Worm (Caenorhabditis elegans): ENCODE results near the gene C28A5.6.

Gene C28A5.6

DNA sequence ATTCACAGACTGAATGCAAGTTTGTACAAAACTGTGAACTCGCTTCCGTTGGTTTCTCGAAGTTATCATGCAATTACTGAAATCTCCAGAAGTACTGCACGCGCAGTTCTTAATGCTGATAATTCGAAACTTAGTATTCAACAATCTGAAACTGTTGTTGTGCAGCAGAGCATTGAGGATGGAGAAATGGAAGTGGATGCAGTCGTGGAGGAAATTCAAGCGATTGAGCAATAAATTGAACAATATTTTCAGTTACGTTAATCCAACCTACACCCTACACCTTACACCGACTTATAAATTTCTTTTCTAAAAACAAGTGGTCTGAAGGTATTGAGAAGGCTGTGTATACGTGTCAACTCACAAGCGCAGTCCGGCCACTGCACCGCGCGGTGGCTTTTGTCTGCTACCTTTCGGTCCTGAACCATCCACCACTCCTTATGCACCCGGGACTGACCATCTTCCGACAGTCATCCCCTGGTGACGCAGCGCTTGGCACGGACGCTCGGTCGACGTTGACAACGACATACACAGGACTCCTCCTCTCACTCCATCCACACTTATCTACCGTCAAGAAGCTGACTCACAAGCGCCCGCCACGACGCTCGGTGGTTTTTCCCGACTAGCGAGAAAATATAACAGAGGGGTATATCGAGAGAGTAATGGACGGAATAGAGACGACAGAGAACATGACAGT lies 50.6 kb downstream of the C28A5.6 start (continued):
- peak; percentile 40 for TF ChIP-seq sdc-2 (tag; optimal IDR thresholded peaks at IDR 0.05)
- TF ChIP-seq ceh-14 (tag; optimal IDR thresholded peaks at IDR 0.05) = peak; percentile 39
- TF ChIP-seq ceh-31 (tag; optimal IDR thresholded peaks at IDR 0.05) = peak; percentile 70
- TF ChIP-seq syd-9 (tag; optimal IDR thresholded peaks at IDR 0.05) = peak; percentile 62
- TF ChIP-seq ceh-18 (tag; optimal IDR thresholded peaks at IDR 0.05) = peak; percentile 87
- peak; percentile 67 for TF ChIP-seq T23F11.4 (GFP tag; optimal IDR thresholded peaks at IDR 0.05)
- peak; percentile 54 for TF ChIP-seq sox-4 (tag; optimal IDR thresholded peaks at IDR 0.05)
- TF ChIP-seq ceh-2 (tag; optimal IDR thresholded peaks at IDR 0.05) = peak; percentile 7
- peak; percentile 55 for TF ChIP-seq nhr-232 (tag; optimal IDR thresholded peaks at IDR 0.05)
- TF ChIP-seq lin-11 (tag; optimal IDR thresholded peaks at IDR 0.05) = peak; percentile 32
- TF ChIP-seq F13H6.1 (tag; optimal IDR thresholded peaks at IDR 0.05) = peak; percentile 34
- peak; percentile 69 for TF ChIP-seq madf-2 (tag; optimal IDR thresholded peaks at IDR 0.05)
- TF ChIP-seq hlh-6 (tag; optimal IDR thresholded peaks at IDR 0.05) = peak; percentile 4
- TF ChIP-seq zip-5 (tag; optimal IDR thresholded peaks at IDR 0.05) = peak; percentile 10
- TF ChIP-seq nfya-1 (tag; optimal IDR thresholded peaks at IDR 0.05) = peak; percentile 44
- peak; percentile 43 for TF ChIP-seq ahr-1 (tag; optimal IDR thresholded peaks at IDR 0.05)
- peak; percentile 69; the same call in 1 of the 2 replicates for TF ChIP-seq ceh-45 (GFP tag; IDR thresholded peaks at IDR 0.05)
- peak; percentile 31 for TF ChIP-seq ttx-3 (tag; optimal IDR thresholded peaks at IDR 0.05)
- TF ChIP-seq hlh-8 (tag; optimal IDR thresholded peaks at IDR 0.05) = peak; percentile 10
- TF ChIP-seq hlh-15 (tag; optimal IDR thresholded peaks at IDR 0.05) = peak; percentile 18
- TF ChIP-seq ref-2 (tag; optimal IDR thresholded peaks at IDR 0.05) = peak; percentile 47
- TF ChIP-seq ceh-34 (tag; optimal IDR thresholded peaks at IDR 0.05) = peak; percentile 56
- TF ChIP-seq ets-4 (tag; optimal IDR thresholded peaks at IDR 0.05) = peak; percentile 6
- TF ChIP-seq ceh-24 (tag; optimal IDR thresholded peaks at IDR 0.05) = peak; percentile 39
- TF ChIP-seq elt-2 (tag; optimal IDR thresholded peaks at IDR 0.05) = peak; percentile 41

DNA sequence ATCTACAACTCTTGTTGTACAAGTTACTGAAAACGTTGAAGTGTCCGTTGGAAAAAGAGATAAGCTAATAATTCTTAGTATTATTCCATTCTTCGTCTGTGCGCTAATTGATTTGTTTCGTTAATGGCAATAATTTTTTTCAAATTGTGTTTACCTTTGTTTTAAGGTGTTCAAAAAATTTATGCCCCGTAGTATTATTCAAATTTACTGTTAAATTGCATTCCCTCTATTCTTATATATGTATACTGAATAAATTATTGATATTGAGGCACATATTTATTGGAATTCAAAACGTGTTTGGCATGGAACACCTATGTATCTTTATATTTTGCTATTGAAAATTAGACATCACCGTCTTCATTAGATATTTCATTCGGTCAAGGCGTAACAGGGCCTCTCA lies 54.4 kb downstream of the C28A5.6 start, which contains the start of gene pals-26:
Gene pals-26, plus strand, starts transcription at position 301 of the 400 bp plus-strand sequence.
- TF ChIP-seq gmeb-2 (tag; optimal IDR thresholded peaks at IDR 0.05) (no peak), ama-1 (optimal IDR thresholded peaks at IDR 0.05) (no peak), unc-3 (GFP tag; conservative IDR thresholded peaks at IDR 0.05) (no peak), unc-3 (tag; optimal IDR thresholded peaks at IDR 0.05) (no peak), unc-86 (tag; optimal IDR thresholded peaks at IDR 0.05) (no peak), F13H6.1 (tag; optimal IDR thresholded peaks at IDR 0.05) (no peak), ahr-1 (tag; optimal IDR thresholded peaks at IDR 0.05) (no peak), ceh-18 (tag; optimal IDR thresholded peaks at IDR 0.05) (no peak), ceh-48 (tag; optimal IDR thresholded peaks at IDR 0.05) (no peak), Y22D7AL.16 (tag; optimal IDR thresholded peaks at IDR 0.05) (no peak), ceh-34 (tag; optimal IDR thresholded peaks at IDR 0.05) (no peak), sox-2 (GFP tag; IDR thresholded peaks at IDR 0.05) (no peak), ceh-30 (tag; optimal IDR thresholded peaks at IDR 0.05) (no peak), tbx-2 (tag; optimal IDR thresholded peaks at IDR 0.05) (no peak), fkh-10 (GFP tag; optimal IDR thresholded peaks at IDR 0.05) (no peak), zip-5 (tag; optimal IDR thresholded peaks at IDR 0.05) (no peak)
